Worm (Caenorhabditis elegans) whole organism, late embryonic: ENCODE data around the gene tsp-17.

Experiments
- C08G9.2 ChIP-seq: sonication (generic microtip); optimal IDR thresholded peaks from 2 replicates; lab custom pipeline; 2016; ENCODE audit warnings: mild to moderate bottlenecking, missing genetic modification characterization, moderate library complexity, missing compliant biosample characterization
- F13H6.1 ChIP-seq: sonication (generic microtip); optimal IDR thresholded peaks from 2 replicates; lab custom pipeline; 2016; ENCODE audit warnings: missing genetic modification characterization, missing compliant biosample characterization
- K09A11.1 ChIP-seq: sonication (generic microtip); optimal IDR thresholded peaks from 2 replicates; lab custom pipeline; 2017; ENCODE audit warnings: antibody characterized with exemption, mild to moderate bottlenecking, missing genetic modification characterization, missing compliant biosample characterization; ENCODE audit not compliant: insufficient read depth
- T23F11.4 ChIP-seq: fragments of 200-800 bp; sonication (Bioruptor generic); optimal IDR thresholded peaks from 2 replicates; lab custom pipeline; 2018; ENCODE audit warnings: mild to moderate bottlenecking, missing genetic modification characterization, missing compliant biosample characterization
- Y22D7AL.16 ChIP-seq: sonication (generic microtip); optimal IDR thresholded peaks from 2 replicates; lab custom pipeline; 2016; ENCODE audit warnings: missing genetic modification characterization, missing compliant biosample characterization
- ahr-1 ChIP-seq: sonication (generic microtip); optimal IDR thresholded peaks from 2 replicates; lab custom pipeline; 2016; ENCODE audit warnings: missing genetic modification characterization, missing compliant biosample characterization
- ama-1 ChIP-seq: fragments of 150-350 bp; optimal IDR thresholded peaks from 2 replicates; lab custom pipeline; 2014
- ceh-14 ChIP-seq: sonication (generic microtip); optimal IDR thresholded peaks from 2 replicates; lab custom pipeline; 2016; ENCODE audit warnings: missing genotype, missing genetic modification characterization, missing compliant biosample characterization
- ceh-2 ChIP-seq: sonication (generic microtip); optimal IDR thresholded peaks from 2 replicates; lab custom pipeline; 2016; ENCODE audit warnings: missing genotype, missing genetic modification characterization, missing compliant biosample characterization
- ceh-22 ChIP-seq: sonication (generic microtip); optimal IDR thresholded peaks from 2 replicates; lab custom pipeline; 2017; ENCODE audit warnings: missing biosample characterization, missing genetic modification characterization
- ceh-30 ChIP-seq: fragments of 150-350 bp; optimal IDR thresholded peaks from 2 replicates; lab custom pipeline; 2014; ENCODE audit warnings: missing biosample characterization, missing genetic modification characterization
- ceh-34 ChIP-seq: sonication (generic microtip); optimal IDR thresholded peaks from 2 replicates; lab custom pipeline; 2016; ENCODE audit warnings: mild to moderate bottlenecking, missing genetic modification characterization, missing compliant biosample characterization
- ceh-48 ChIP-seq: sonication (generic microtip); optimal IDR thresholded peaks from 2 replicates; lab custom pipeline; 2016; ENCODE audit warnings: missing genetic modification characterization, inconsistent platforms, missing compliant biosample characterization
- ceh-6 ChIP-seq: fragments of 200-800 bp; sonication (Bioruptor generic); optimal IDR thresholded peaks from 2 replicates; lab custom pipeline; 2018; ENCODE audit warnings: mild to moderate bottlenecking, missing genetic modification characterization, missing compliant biosample characterization
- ceh-9 ChIP-seq: sonication (generic microtip); optimal IDR thresholded peaks from 2 replicates; lab custom pipeline; 2016; ENCODE audit warnings: mild to moderate bottlenecking, missing genetic modification characterization, inconsistent platforms, missing compliant biosample characterization
- dmd-4 ChIP-seq: sonication (generic microtip); optimal IDR thresholded peaks from 2 replicates; lab custom pipeline; 2016; ENCODE audit warnings: borderline replicate concordance, missing genetic modification characterization, missing compliant biosample characterization
- dve-1 ChIP-seq: sonication (generic microtip); optimal IDR thresholded peaks from 2 replicates; lab custom pipeline; 2017; ENCODE audit warnings: antibody characterized with exemption, mild to moderate bottlenecking, missing genetic modification characterization, missing compliant biosample characterization
- elt-4 ChIP-seq: sonication (generic microtip); optimal IDR thresholded peaks from 2 replicates; lab custom pipeline; 2016; ENCODE audit warnings: missing genetic modification characterization, missing compliant biosample characterization
- ets-4 ChIP-seq: sonication (generic microtip); optimal IDR thresholded peaks from 2 replicates; lab custom pipeline; 2016; ENCODE audit warnings: missing genetic modification characterization, missing compliant biosample characterization
- fax-1 ChIP-seq: sonication (generic microtip); optimal IDR thresholded peaks from 2 replicates; lab custom pipeline; 2016; ENCODE audit warnings: missing genotype, missing genetic modification characterization, missing compliant biosample characterization
- fkh-6 ChIP-seq: sonication (generic microtip); optimal IDR thresholded peaks from 2 replicates; lab custom pipeline; 2016; ENCODE audit warnings: missing genetic modification characterization, missing compliant biosample characterization
- hlh-13 ChIP-seq: fragments of 200-800 bp; sonication (Bioruptor generic); optimal IDR thresholded peaks from 2 replicates; lab custom pipeline; 2018; ENCODE audit warnings: mild to moderate bottlenecking, missing genetic modification characterization, missing compliant biosample characterization
- hlh-15 ChIP-seq: sonication (generic microtip); optimal IDR thresholded peaks from 2 replicates; lab custom pipeline; 2016; ENCODE audit warnings: missing genetic modification characterization, missing compliant biosample characterization
- hlh-6 ChIP-seq: sonication (generic microtip); optimal IDR thresholded peaks from 2 replicates; lab custom pipeline; 2016; ENCODE audit warnings: missing genotype, missing genetic modification characterization, missing compliant biosample characterization
- hlh-8 ChIP-seq: sonication (generic microtip); optimal IDR thresholded peaks from 2 replicates; lab custom pipeline; 2016; ENCODE audit warnings: missing genotype, missing genetic modification characterization, missing compliant biosample characterization
- nhr-11 ChIP-seq: fragments of 150-350 bp; optimal IDR thresholded peaks from 2 replicates; lab custom pipeline; 2014; ENCODE audit warnings: missing biosample characterization, missing genetic modification characterization
- npax-4 ChIP-seq: sonication (generic microtip); optimal IDR thresholded peaks from 2 replicates; lab custom pipeline; 2016; ENCODE audit warnings: missing genetic modification characterization, missing compliant biosample characterization
- pha-2 ChIP-seq: sonication (generic microtip); optimal IDR thresholded peaks from 2 replicates; lab custom pipeline; 2017; ENCODE audit warnings: mild to moderate bottlenecking, missing genetic modification characterization, missing compliant biosample characterization
- pqm-1 ChIP-seq: sonication (generic microtip); optimal IDR thresholded peaks from 2 replicates; lab custom pipeline; 2016; ENCODE audit warnings: missing genetic modification characterization, missing compliant biosample characterization
- pros-1 ChIP-seq: fragments of 150-350 bp; optimal IDR thresholded peaks from 2 replicates; lab custom pipeline; 2014; ENCODE audit warnings: missing biosample characterization, missing genetic modification reagents, missing genetic modification characterization
- sdc-2 ChIP-seq: sonication (generic microtip); optimal IDR thresholded peaks from 2 replicates; lab custom pipeline; 2016; ENCODE audit warnings: missing genotype, missing genetic modification characterization, missing compliant biosample characterization
- sox-2 ChIP-seq: fragments of 200-800 bp; sonication (Bioruptor generic); IDR thresholded peaks from 2 replicates; pipeline ENCODE4 v1.3.6; 2022; ENCODE audit warnings: missing genetic modification reagents, missing genetic modification characterization, missing compliant biosample characterization
- syd-9 ChIP-seq: sonication (generic microtip); optimal IDR thresholded peaks from 2 replicates; lab custom pipeline; 2016; ENCODE audit warnings: mild to moderate bottlenecking, missing genetic modification characterization, moderate library complexity, missing compliant biosample characterization
- tbx-2 ChIP-seq: sonication (generic microtip); optimal IDR thresholded peaks from 2 replicates; lab custom pipeline; 2016; ENCODE audit warnings: missing genetic modification characterization, missing compliant biosample characterization
- ttx-3 ChIP-seq: sonication (generic microtip); optimal IDR thresholded peaks from 2 replicates; lab custom pipeline; 2016; ENCODE audit warnings: missing genetic modification reagents, missing genetic modification characterization, missing compliant biosample characterization
- unc-3 ChIP-seq, 2 experiments: fragments of 200-800 bp in 1 of 2; sonication (Bioruptor generic) in 1 of 2; sonication (generic microtip) in 1 of 2; conservative IDR thresholded peaks in 1 of 2; optimal IDR thresholded peaks in 1 of 2; 2 replicates each; pipeline versions ENCODE4 v1.3.6 to Lab custom; 2016 to 2022; ENCODE audit warnings: missing compliant biosample characterization in 2 of 2, missing genetic modification characterization in 2 of 2, missing genetic modification reagents in 1 of 2
- unc-42 ChIP-seq: sonication (generic microtip); optimal IDR thresholded peaks from 2 replicates; lab custom pipeline; 2016; ENCODE audit warnings: missing genotype, missing genetic modification characterization, missing compliant biosample characterization
- unc-86 ChIP-seq: sonication (generic microtip); optimal IDR thresholded peaks from 2 replicates; lab custom pipeline; 2016; ENCODE audit warnings: missing genetic modification characterization, missing compliant biosample characterization
- ztf-16 ChIP-seq: sonication (generic microtip); optimal IDR thresholded peaks from 2 replicates; lab custom pipeline; 2017; ENCODE audit warnings: missing genetic modification characterization, missing compliant biosample characterization

Gene tsp-17

DNA sequence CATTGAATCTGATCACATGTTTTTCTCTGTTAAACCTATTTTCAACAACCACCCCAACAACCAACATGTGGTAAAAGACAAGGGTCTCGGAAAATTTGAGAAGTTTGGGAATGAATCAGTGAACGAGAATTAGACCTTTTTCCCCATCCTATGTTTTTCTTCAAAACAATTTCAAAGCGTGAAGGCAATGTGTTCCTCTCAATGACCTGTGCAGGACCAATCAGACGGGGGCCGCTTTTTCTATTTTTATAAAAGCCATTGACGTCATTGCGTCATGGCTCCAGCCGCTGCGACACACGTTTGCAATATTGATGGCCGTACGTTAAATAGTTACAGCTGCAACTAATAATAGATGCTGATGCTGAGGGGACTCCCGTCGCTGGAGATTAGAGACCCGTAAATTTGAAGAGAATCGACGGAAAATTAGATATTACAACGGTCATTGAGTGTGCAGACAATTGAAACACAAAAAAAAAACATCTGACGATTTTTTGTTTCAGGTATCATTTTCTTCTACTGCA is 30.7 kb downstream of the tsp-17 start:
- TF ChIP-seq sdc-2 (tag; lab: Kevin White, UChicago): no peak
- TF ChIP-seq ceh-30: no peak
- peak; percentile 56 for TF ChIP-seq hlh-8 (tag; lab: Kevin White, UChicago)

ce11 chrX:3714797-3715196 is 33.8 kb downstream of the tsp-17 start, which contains the start of gene C01C4.2:
TSS of gene C01C4.2 (plus strand) at chrX:3715097.
- TF ChIP-seq sox-2 (GFP tag; lab: Robert Waterston, UW) (no peak), K09A11.1 (tag; lab: Kevin White, UChicago) (no peak), fax-1 (tag; lab: Kevin White, UChicago) (no peak), ceh-9 (no peak), ets-4 (tag; lab: Kevin White, UChicago) (no peak), sdc-2 (tag; lab: Kevin White, UChicago) (no peak), pqm-1 (tag; lab: Kevin White, UChicago) (no peak), dve-1 (tag; lab: Kevin White, UChicago) (no peak), C08G9.2 (tag; lab: Kevin White, UChicago) (no peak), ama-1 (lab: Kevin White, UChicago) (no peak), ttx-3 (tag; lab: Kevin White, UChicago) (no peak), syd-9 (tag; lab: Kevin White, UChicago) (no peak), hlh-15 (tag; lab: Kevin White, UChicago) (no peak), nhr-11 (tag; lab: Kevin White, UChicago) (no peak), ztf-16 (tag; lab: Kevin White, UChicago) (no peak), npax-4 (tag; lab: Kevin White, UChicago) (no peak), F13H6.1 (no peak), unc-86 (tag; lab: Kevin White, UChicago) (no peak), ceh-6 (no peak), elt-4 (no peak)
- TF ChIP-seq, all 69 proteins: peak for 0

- TF ChIP-seq hlh-6 (tag; lab: Kevin White, UChicago) (no peak), ceh-30 (no peak), ceh-34 (no peak), pros-1 (tag; lab: Kevin White, UChicago) (no peak), unc-42 (tag; lab: Kevin White, UChicago) (no peak), unc-86 (tag; lab: Kevin White, UChicago) (no peak), pha-2 (tag; lab: Kevin White, UChicago) (no peak), F13H6.1 (no peak), unc-3 (GFP tag; conservative IDR thresholded peaks at IDR 0.05; lab: Robert Waterston, UW) (no peak), unc-3 (tag; optimal IDR thresholded peaks at IDR 0.05; lab: Kevin White, UChicago) (no peak), ceh-2 (tag; lab: Kevin White, UChicago) (no peak), ceh-48 (no peak), hlh-15 (tag; lab: Kevin White, UChicago) (no peak), hlh-8 (tag; lab: Kevin White, UChicago) (no peak), ceh-14 (no peak), fkh-6 (tag; lab: Kevin White, UChicago) (no peak)
Observed at ce11 chrX:3715835-3716234, 34.9 kb downstream of the tsp-17 start.

ce11 chrX:3725437-3725836 is 44.5 kb downstream of the tsp-17 start:
- TF ChIP-seq T23F11.4 (GFP tag; lab: Kevin White, UChicago): no peak
- TF ChIP-seq hlh-13 (GFP tag; lab: Kevin White, UChicago): no peak
- TF ChIP-seq tbx-2: no peak
- TF ChIP-seq dmd-4 (tag; lab: Kevin White, UChicago): no peak
- TF ChIP-seq ceh-14: no peak
- no peak for TF ChIP-seq ceh-22
- no peak for TF ChIP-seq Y22D7AL.16 (tag; lab: Kevin White, UChicago)
- TF ChIP-seq hlh-15 (tag; lab: Kevin White, UChicago): no peak
- TF ChIP-seq ahr-1 (tag; lab: Kevin White, UChicago): no peak
- no peak for TF ChIP-seq ceh-30
